Worm (Caenorhabditis elegans) whole organism, mixed stage, embryonic: Measurements from ENCODE around the gene ccz-1.

Experiments
- M03D4.4 ChIP-seq: sonication (generic microtip); optimal IDR thresholded peaks from 2 replicates; lab custom pipeline; 2017; ENCODE audit warnings: mild to moderate bottlenecking, missing genetic modification characterization, missing compliant biosample characterization
- bed-3 ChIP-seq: fragments of 200-800 bp; sonication (Bioruptor generic); optimal IDR thresholded peaks from 3 replicates; lab custom pipeline; 2018; ENCODE audit warnings: mild to moderate bottlenecking, missing genetic modification characterization, moderate library complexity, missing compliant biosample characterization
- blmp-1 ChIP-seq: fragments of 150-350 bp; optimal IDR thresholded peaks from 2 replicates; lab custom pipeline; 2014; ENCODE audit warnings: missing biosample characterization, missing genetic modification characterization
- ceh-39 ChIP-seq: fragments of 150-350 bp; optimal IDR thresholded peaks from 2 replicates; lab custom pipeline; 2014; ENCODE audit warnings: missing biosample characterization, missing genetic modification characterization
- ceh-43 ChIP-seq: fragments of 200-800 bp; sonication (Bioruptor generic); optimal IDR thresholded peaks from 2 replicates; lab custom pipeline; 2018; ENCODE audit warnings: mild to moderate bottlenecking, missing genetic modification characterization, moderate library complexity, missing compliant biosample characterization
- ces-1 ChIP-seq: fragments of 150-350 bp; optimal IDR thresholded peaks from 2 replicates; lab custom pipeline; 2014; ENCODE audit warnings: missing biosample characterization, missing genetic modification reagents, missing genetic modification characterization
- cnd-1 ChIP-seq: fragments of 200-800 bp; sonication (Bioruptor generic); optimal IDR thresholded peaks from 2 replicates; lab custom pipeline; 2018; ENCODE audit warnings: mild to moderate bottlenecking, missing genetic modification characterization, missing compliant biosample characterization
- drap-1 ChIP-seq: fragments of 200-800 bp; sonication (Bioruptor generic); optimal IDR thresholded peaks from 3 replicates; lab custom pipeline; 2018; ENCODE audit warnings: mild to moderate bottlenecking, missing genetic modification characterization, missing compliant biosample characterization
- elt-1 ChIP-seq: sonication (generic microtip); optimal IDR thresholded peaks from 2 replicates; lab custom pipeline; 2017; ENCODE audit warnings: missing genetic modification characterization, mild to moderate bottlenecking, missing compliant biosample characterization, antibody characterized with exemption, moderate library complexity, borderline replicate concordance; ENCODE audit not compliant: insufficient read depth
- elt-3 ChIP-seq: fragments of 150-350 bp; optimal IDR thresholded peaks from 2 replicates; lab custom pipeline; 2014; ENCODE audit warnings: missing biosample characterization, missing genetic modification characterization
- flh-1 ChIP-seq: fragments of 200-800 bp; sonication (Bioruptor generic); optimal IDR thresholded peaks from 2 replicates; lab custom pipeline; 2018; ENCODE audit warnings: mild to moderate bottlenecking, missing genetic modification characterization, moderate library complexity, missing compliant biosample characterization
- ham-2 ChIP-seq: fragments of 200-800 bp; sonication (Bioruptor generic); optimal IDR thresholded peaks from 2 replicates; lab custom pipeline; 2018; ENCODE audit warnings: mild to moderate bottlenecking, missing genetic modification characterization, missing compliant biosample characterization
- hlh-1 ChIP-seq: fragments of 150-350 bp; optimal IDR thresholded peaks from 2 replicates; lab custom pipeline; 2014; ENCODE audit warnings: missing biosample characterization, missing genetic modification reagents, missing genetic modification characterization
- lin-13 ChIP-seq: fragments of 150-350 bp; optimal IDR thresholded peaks from 2 replicates; lab custom pipeline; 2014; ENCODE audit warnings: missing biosample characterization, missing genetic modification characterization
- lin-32 ChIP-seq: fragments of 200-800 bp; sonication (Bioruptor generic); optimal IDR thresholded peaks from 2 replicates; lab custom pipeline; 2018; ENCODE audit warnings: mild to moderate bottlenecking, missing genetic modification characterization, missing compliant biosample characterization
- lsy-2 ChIP-seq: fragments of 150-350 bp; optimal IDR thresholded peaks from 2 replicates; lab custom pipeline; 2014; ENCODE audit warnings: missing biosample characterization, missing genetic modification characterization
- mab-5 ChIP-seq: fragments of 150-350 bp; optimal IDR thresholded peaks from 2 replicates; lab custom pipeline; 2014; ENCODE audit warnings: missing biosample characterization, missing genetic modification characterization
- mep-1 ChIP-seq: fragments of 150-350 bp; optimal IDR thresholded peaks from 2 replicates; lab custom pipeline; 2017; ENCODE audit warnings: missing biosample characterization, missing genetic modification reagents, missing genetic modification characterization, inconsistent platforms
- mls-2 ChIP-seq: sonication (generic microtip); optimal IDR thresholded peaks from 2 replicates; lab custom pipeline; 2016; ENCODE audit warnings: mild to moderate bottlenecking, missing genetic modification characterization, moderate library complexity, missing compliant biosample characterization
- nhr-12 ChIP-seq: fragments of 150-350 bp; optimal IDR thresholded peaks from 2 replicates; lab custom pipeline; 2014; ENCODE audit warnings: missing biosample characterization, missing genetic modification characterization
- nhr-2 ChIP-seq: fragments of 150-350 bp; optimal IDR thresholded peaks from 2 replicates; lab custom pipeline; 2014; ENCODE audit warnings: missing biosample characterization, missing genetic modification characterization
- nhr-237 ChIP-seq: fragments of 150-350 bp; optimal IDR thresholded peaks from 2 replicates; lab custom pipeline; 2014; ENCODE audit warnings: missing biosample characterization, missing genetic modification characterization
- nhr-76 ChIP-seq: sonication (generic microtip); optimal IDR thresholded peaks from 2 replicates; lab custom pipeline; 2017; ENCODE audit warnings: missing biosample characterization, missing genetic modification characterization
- pha-4 ChIP-seq: fragments of 150-350 bp; optimal IDR thresholded peaks from 2 replicates; lab custom pipeline; 2018; ENCODE audit warnings: missing biosample characterization, missing genetic modification reagents, missing genetic modification characterization
- sem-2 ChIP-seq: fragments of 200-800 bp; sonication (Bioruptor generic); optimal IDR thresholded peaks from 2 replicates; lab custom pipeline; 2018; ENCODE audit warnings: mild to moderate bottlenecking, missing genetic modification characterization, missing compliant biosample characterization
- snpc-4 ChIP-seq: fragments of 150-350 bp; optimal IDR thresholded peaks from 2 replicates; lab custom pipeline; 2014; ENCODE audit warnings: missing biosample characterization, missing genetic modification characterization
- sptf-1 ChIP-seq: sonication (generic microtip); optimal IDR thresholded peaks from 2 replicates; lab custom pipeline; 2017; ENCODE audit warnings: mild to moderate bottlenecking, missing genetic modification characterization, moderate library complexity, missing compliant biosample characterization
- tbx-8 ChIP-seq: fragments of 200-800 bp; sonication (Bioruptor generic); optimal IDR thresholded peaks from 2 replicates; lab custom pipeline; 2018; ENCODE audit warnings: mild to moderate bottlenecking, missing genetic modification characterization, moderate library complexity, missing compliant biosample characterization
- unc-120 ChIP-seq: sonication (generic microtip); optimal IDR thresholded peaks from 2 replicates; lab custom pipeline; 2017; ENCODE audit warnings: missing genetic modification characterization, missing compliant biosample characterization; ENCODE audit not compliant: poor library complexity, severe bottlenecking
- unc-62 ChIP-seq: fragments of 150-350 bp; optimal IDR thresholded peaks from 2 replicates; lab custom pipeline; 2014; ENCODE audit warnings: missing biosample characterization, missing genetic modification reagents, missing genetic modification characterization
- zip-8 ChIP-seq: fragments of 150-350 bp; optimal IDR thresholded peaks from 2 replicates; lab custom pipeline; 2014; ENCODE audit warnings: missing biosample characterization, missing genetic modification characterization
- ztf-11 ChIP-seq: fragments of 150-350 bp; optimal IDR thresholded peaks from 2 replicates; lab custom pipeline; 2014; ENCODE audit warnings: missing biosample characterization, missing genetic modification characterization

The ccz-1 gene

DNA sequence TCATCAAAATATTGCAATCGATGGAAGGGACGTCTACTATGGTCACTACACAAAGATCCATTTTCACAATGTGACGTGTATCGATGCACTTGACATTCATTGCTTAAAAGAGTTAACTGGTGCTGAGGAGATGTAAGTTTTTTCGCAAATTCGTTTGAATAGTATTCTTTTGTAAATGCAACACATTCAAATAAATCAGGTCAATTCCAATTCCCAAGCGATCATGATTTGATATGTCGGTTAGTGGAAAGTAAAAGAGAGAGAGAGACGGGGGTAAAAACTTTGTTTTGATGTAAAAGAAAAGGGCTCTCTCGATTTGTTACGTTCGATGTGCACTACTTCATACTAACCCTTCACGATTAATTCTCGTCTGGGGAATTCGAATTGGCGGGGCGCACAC is 11.6 kb downstream of the ccz-1 start:
- TF ChIP-seq bed-3 (no peak), mep-1 (tag; lab: Kevin White, UChicago) (no peak), flh-1 (no peak), sem-2 (GFP tag; lab: Kevin White, UChicago) (no peak), mab-5 (no peak), nhr-12 (tag; lab: Kevin White, UChicago) (no peak), zip-8 (tag; lab: Kevin White, UChicago) (no peak), ceh-39 (no peak), blmp-1 (no peak), elt-3 (tag; lab: Kevin White, UChicago) (no peak), mls-2 (tag; lab: Kevin White, UChicago) (no peak), unc-120 (no peak)

DNA sequence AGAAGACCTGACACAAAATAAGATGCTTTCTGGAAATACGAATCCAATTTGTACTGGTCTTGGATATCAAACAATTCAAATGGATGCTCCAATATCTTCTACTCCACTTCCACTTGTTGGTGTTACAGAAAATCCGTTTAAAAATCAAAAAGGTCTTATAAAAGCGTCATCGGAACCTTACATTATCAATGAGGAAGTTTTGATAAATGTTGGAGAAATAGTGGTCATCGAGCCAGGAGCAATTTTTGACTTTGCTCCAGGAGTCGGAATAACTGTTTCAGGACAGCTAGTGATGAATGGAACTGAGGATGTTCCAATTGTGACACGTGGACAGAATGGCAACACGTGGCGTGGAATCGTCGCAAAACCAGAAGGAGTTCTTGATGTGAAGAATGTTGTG is 15.4 kb downstream of the ccz-1 start:
- no peak for TF ChIP-seq mab-5
- no peak for TF ChIP-seq mls-2 (tag; lab: Kevin White, UChicago)
- no peak for TF ChIP-seq lsy-2 (tag; lab: Kevin White, UChicago)
- no peak for TF ChIP-seq nhr-2 (tag; lab: Kevin White, UChicago)
- no peak for TF ChIP-seq unc-62 (GFP tag; lab: Kevin White, UChicago)
- no peak for TF ChIP-seq elt-1 (tag; lab: Kevin White, UChicago)
- no peak for TF ChIP-seq nhr-12 (tag; lab: Kevin White, UChicago)
- no peak for TF ChIP-seq lin-13 (tag; lab: Kevin White, UChicago)
- TF ChIP-seq hlh-1 (tag; lab: Kevin White, UChicago), result no peak
- no peak for TF ChIP-seq ceh-39
- no peak for TF ChIP-seq unc-120
- TF ChIP-seq nhr-237 (tag; lab: Kevin White, UChicago), result no peak
- no peak for TF ChIP-seq ham-2
- TF ChIP-seq sptf-1 (tag; lab: Kevin White, UChicago), result no peak
- TF ChIP-seq sem-2 (GFP tag; lab: Kevin White, UChicago), result no peak
- TF ChIP-seq M03D4.4, result no peak
- no peak for TF ChIP-seq bed-3
- no peak for TF ChIP-seq zip-8 (tag; lab: Kevin White, UChicago)
- no peak for TF ChIP-seq flh-1
- TF ChIP-seq, all 35 proteins: peak for 0

DNA sequence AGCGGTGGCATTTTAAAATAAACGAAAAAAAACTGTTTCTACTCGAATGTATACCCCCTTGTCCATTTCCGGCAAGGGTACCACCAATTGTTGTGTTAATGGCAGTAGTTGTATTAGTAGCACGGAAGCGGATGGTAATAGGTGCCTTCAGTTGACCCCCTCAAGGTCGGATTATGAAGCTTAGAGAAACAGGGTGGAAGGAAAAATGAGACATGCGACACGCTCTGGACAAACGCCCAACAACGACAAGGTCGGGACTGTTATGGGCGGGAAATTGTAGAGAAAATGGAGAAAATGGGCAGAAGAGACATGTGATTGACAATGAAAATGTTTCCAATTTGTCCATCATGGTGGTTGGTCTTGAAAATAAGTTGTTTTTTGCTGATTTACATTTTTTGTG is 25.3 kb downstream of the ccz-1 start, which contains the start of gene T01D3.3:
T01D3.3 (plus strand) TSS at position 312 of the 400 bp plus-strand sequence.
- TF ChIP-seq drap-1 (GFP tag; lab: Kevin White, UChicago), result no peak
- TF ChIP-seq lsy-2 (tag; lab: Kevin White, UChicago), result no peak
- TF ChIP-seq nhr-237 (tag; lab: Kevin White, UChicago), result no peak
- peak; percentile 1 for TF ChIP-seq nhr-2 (tag; lab: Kevin White, UChicago)
- TF ChIP-seq cnd-1 (tag; lab: Kevin White, UChicago), result no peak
- TF ChIP-seq lin-13 (tag; lab: Kevin White, UChicago), result no peak
- TF ChIP-seq ceh-39, result no peak

- TF ChIP-seq ztf-11 (tag; lab: Kevin White, UChicago), result no peak
- TF ChIP-seq sem-2 (GFP tag; lab: Kevin White, UChicago), result no peak
- TF ChIP-seq mls-2 (tag; lab: Kevin White, UChicago), result no peak
- TF ChIP-seq mep-1 (tag; lab: Kevin White, UChicago), result no peak
- TF ChIP-seq ces-1 (GFP tag; lab: Kevin White, UChicago), result peak; percentile 79
- TF ChIP-seq ceh-43 (GFP tag; lab: Kevin White, UChicago), result no peak
These were observed 28.6 kb downstream of the ccz-1 start, which contains the start of gene hlh-34 for ce11 chrV:13707295-13707694. TSS of gene hlh-34 (minus strand) at chrV:13707395.

ce11 chrV:13711060-13711459 is 32.4 kb downstream of the ccz-1 start, which contains the start of gene srx-96:
TSS of gene srx-96 (plus strand) at chrV:13711360.
- TF ChIP-seq elt-3 (tag; lab: Kevin White, UChicago) (no peak), lsy-2 (tag; lab: Kevin White, UChicago) (no peak), nhr-76 (tag; lab: Kevin White, UChicago) (no peak), ceh-43 (GFP tag; lab: Kevin White, UChicago) (no peak), mep-1 (tag; lab: Kevin White, UChicago) (no peak), unc-120 (no peak), ham-2 (no peak)

DNA sequence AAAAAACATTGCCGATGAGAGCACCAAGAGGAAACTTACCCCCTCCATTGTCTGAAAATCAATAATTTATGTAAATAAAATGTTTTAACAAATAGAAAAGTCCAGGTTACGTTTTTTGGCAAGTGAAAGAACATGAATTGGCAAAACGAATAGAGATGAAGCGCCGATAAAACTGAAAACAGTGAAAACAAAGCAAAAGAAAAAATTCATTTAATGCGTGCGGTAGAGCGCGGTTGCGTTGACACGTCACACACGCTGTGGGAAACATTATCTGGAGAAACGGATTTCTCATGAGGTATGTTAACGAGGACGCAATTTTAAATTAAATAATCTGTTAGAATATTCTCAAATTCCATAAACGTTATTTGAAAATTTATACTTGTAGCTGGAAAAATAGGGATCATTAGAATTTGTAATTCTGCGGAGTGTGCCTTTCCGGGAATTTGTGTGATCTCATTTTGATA is 36.6 kb downstream of the ccz-1 start, which contains the start of gene zipt-9:
zipt-9 (minus strand) TSS at position 51 of the 464 bp plus-strand sequence.
- TF ChIP-seq ceh-39 (peak; percentile 9), bed-3 (no peak), mab-5 (no peak), lin-13 (tag; lab: Kevin White, UChicago) (peak; percentile 64), sptf-1 (tag; lab: Kevin White, UChicago) (peak; percentile 79), sem-2 (GFP tag; lab: Kevin White, UChicago) (peak; percentile 9), tbx-8 (no peak), nhr-237 (tag; lab: Kevin White, UChicago) (peak; percentile 66), pha-4 (tag; lab: Kevin White, UChicago) (peak; percentile 42), elt-1 (tag; lab: Kevin White, UChicago) (peak; percentile 6), lsy-2 (tag; lab: Kevin White, UChicago) (peak; percentile 68), snpc-4 (no peak), lin-32 (GFP tag; lab: Kevin White, UChicago) (peak; percentile 20), blmp-1 (peak; percentile 46), M03D4.4 (peak; percentile 42), ces-1 (GFP tag; lab: Kevin White, UChicago) (no peak), mep-1 (tag; lab: Kevin White, UChicago) (peak; percentile 83), nhr-12 (tag; lab: Kevin White, UChicago) (no peak), drap-1 (GFP tag; lab: Kevin White, UChicago) (peak; percentile 35), cnd-1 (tag; lab: Kevin White, UChicago) (peak; percentile 54)
